Worm (Caenorhabditis elegans) whole organism, L3 larva: Measurements from ENCODE around the gene nape-1.

ENCODE experiments used
- ZK546.5 ChIP-seq: sonication (generic microtip); optimal IDR thresholded peaks from 2 replicates; lab custom pipeline; 2017; ENCODE audit warnings: missing biosample characterization, missing genetic modification characterization
- jun-1 ChIP-seq: fragments of 150-350 bp; optimal IDR thresholded peaks from 2 replicates; lab custom pipeline; 2014; ENCODE audit warnings: missing biosample characterization, missing genetic modification reagents, missing genetic modification characterization
- nhr-12 ChIP-seq: fragments of 150-350 bp; optimal IDR thresholded peaks from 2 replicates; lab custom pipeline; 2014; ENCODE audit warnings: missing biosample characterization, missing genetic modification characterization
- pqm-1 ChIP-seq: fragments of 150-350 bp; optimal IDR thresholded peaks from 2 replicates; lab custom pipeline; 2017; ENCODE audit warnings: missing biosample characterization, missing genetic modification characterization, inconsistent platforms
- unc-62 ChIP-seq: fragments of 150-350 bp; sonication (generic microtip); optimal IDR thresholded peaks from 4 replicates; lab custom pipeline; 2014; ENCODE audit warnings: missing biosample characterization, missing genetic modification reagents, missing genetic modification characterization
- ztf-4 ChIP-seq: fragments of 150-350 bp; optimal IDR thresholded peaks from 2 replicates; lab custom pipeline; 2014; ENCODE audit warnings: missing biosample characterization, missing genetic modification characterization

- TF ChIP-seq pqm-1 (tag; lab: Kevin White, UChicago) (no peak), ztf-4 (tag; lab: Kevin White, UChicago) (no peak), jun-1 (no peak), ZK546.5 (tag; lab: Kevin White, UChicago) (no peak), nhr-12 (tag; lab: Kevin White, UChicago) (no peak), unc-62 (GFP tag; lab: Kevin White, UChicago) (no peak)
Observed at ce11 chrIV:3733287-3733686, 7.4 kb downstream of the nape-1 start.
